Worm (Caenorhabditis elegans): ENCODE results near the gene ani-3.

ani-3 gene

DNA sequence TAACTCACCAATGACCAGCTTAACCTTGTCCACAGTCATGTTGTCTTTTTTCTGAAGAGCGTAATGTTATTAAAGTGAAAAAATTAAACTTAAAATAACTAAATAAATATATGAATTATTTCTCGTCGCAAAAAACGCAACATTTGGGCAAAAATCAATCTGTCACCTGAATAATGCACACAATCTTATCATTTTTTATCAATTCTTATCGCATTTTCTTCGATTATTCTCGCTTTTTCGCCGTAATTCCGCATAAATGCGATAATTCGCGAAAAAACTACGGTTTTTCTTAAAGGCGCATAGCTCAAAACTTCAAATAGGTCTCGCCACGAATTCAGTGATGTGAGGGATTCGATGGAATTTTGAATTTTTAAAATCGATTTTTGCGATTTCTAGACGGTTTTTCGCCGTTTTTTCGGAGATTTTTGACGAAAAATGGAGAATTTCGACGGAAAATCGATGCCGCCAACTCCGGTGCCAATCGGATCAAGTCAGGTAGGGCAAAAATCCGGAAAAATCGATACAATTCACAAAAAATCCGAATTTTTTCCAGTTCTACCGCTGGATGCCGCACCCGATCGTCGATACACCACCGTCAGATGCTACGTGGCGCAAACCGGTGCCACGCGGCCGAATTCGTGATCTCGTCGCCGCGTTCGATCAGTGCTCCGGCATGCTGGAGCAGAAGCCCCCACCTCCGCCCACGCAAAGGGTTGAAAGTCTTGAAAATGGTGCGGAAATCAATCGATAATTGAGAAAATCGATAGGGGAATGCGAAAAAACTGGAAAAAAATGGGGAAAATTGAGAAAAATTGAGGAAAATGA is at the start of gene ani-3, which contains the start of gene Y43F8C.13:
TSS of gene ani-3 (plus strand) at position 385 of the 825 bp plus-strand sequence.
TSS of gene Y43F8C.13 (minus strand) at position 51 of the 825 bp plus-strand sequence.
- peak; percentile 85 for TF ChIP-seq elt-2 (tag; optimal IDR thresholded peaks at IDR 0.05)
- no peak for TF ChIP-seq ets-4 (tag; optimal IDR thresholded peaks at IDR 0.05)
- TF ChIP-seq pat-9 (tag; optimal IDR thresholded peaks at IDR 0.05) = no peak

DNA sequence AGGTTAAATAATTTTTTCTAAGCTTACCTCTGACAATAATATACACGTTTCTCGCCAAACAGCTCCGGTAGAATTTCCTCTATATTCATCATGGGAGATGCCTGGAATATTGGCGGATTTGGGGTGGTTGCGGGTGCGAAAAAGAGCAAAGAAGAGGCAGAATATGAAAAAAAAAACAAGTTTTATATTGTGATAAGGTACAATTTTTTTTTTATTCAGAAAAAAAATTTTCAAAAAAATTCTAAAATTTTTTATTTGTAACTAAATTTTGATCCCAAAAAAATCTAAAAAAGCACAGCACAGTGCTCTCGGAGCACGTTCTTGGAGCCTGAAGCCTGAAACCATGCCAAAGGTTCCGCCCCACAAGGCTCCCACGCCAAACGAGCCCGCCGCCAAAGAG is 42.4 kb upstream of the ani-3 start, which contains the start of gene dmd-3:
TSS of gene dmd-3 (minus strand) at position 101 of the 400 bp plus-strand sequence.
- TF ChIP-seq pat-9 (tag; optimal IDR thresholded peaks at IDR 0.05) = no peak
- TF ChIP-seq odd-2 (tag; optimal IDR thresholded peaks at IDR 0.05) = no peak
- TF ChIP-seq nhr-11 (tag; optimal IDR thresholded peaks at IDR 0.05) = no peak
- TF ChIP-seq K02D7.2 (tag; optimal IDR thresholded peaks at IDR 0.05) = no peak
- TF ChIP-seq C08G9.2 (tag; optimal IDR thresholded peaks at IDR 0.05) = no peak
- TF ChIP-seq nfya-1 (tag; optimal IDR thresholded peaks at IDR 0.05) = no peak
- TF ChIP-seq syd-9 (tag; optimal IDR thresholded peaks at IDR 0.05) = no peak
- TF ChIP-seq ama-1 (optimal IDR thresholded peaks at IDR 0.05) = no peak
- TF ChIP-seq ceh-6 (GFP tag; optimal IDR thresholded peaks at IDR 0.05) = no peak
- no peak for TF ChIP-seq hlh-30 (tag; optimal IDR thresholded peaks at IDR 0.05; ENCODE audit: insufficient read depth)
- no peak for TF ChIP-seq fkh-10 (GFP tag; optimal IDR thresholded peaks at IDR 0.05)
- no peak for TF ChIP-seq ceh-30 (tag; optimal IDR thresholded peaks at IDR 0.05)
- TF ChIP-seq ttx-3 (tag; optimal IDR thresholded peaks at IDR 0.05) = no peak
- TF ChIP-seq ceh-9 (tag; optimal IDR thresholded peaks at IDR 0.05) = no peak
- no peak for TF ChIP-seq K09A11.1 (tag; optimal IDR thresholded peaks at IDR 0.05; ENCODE audit: insufficient read depth)

DNA sequence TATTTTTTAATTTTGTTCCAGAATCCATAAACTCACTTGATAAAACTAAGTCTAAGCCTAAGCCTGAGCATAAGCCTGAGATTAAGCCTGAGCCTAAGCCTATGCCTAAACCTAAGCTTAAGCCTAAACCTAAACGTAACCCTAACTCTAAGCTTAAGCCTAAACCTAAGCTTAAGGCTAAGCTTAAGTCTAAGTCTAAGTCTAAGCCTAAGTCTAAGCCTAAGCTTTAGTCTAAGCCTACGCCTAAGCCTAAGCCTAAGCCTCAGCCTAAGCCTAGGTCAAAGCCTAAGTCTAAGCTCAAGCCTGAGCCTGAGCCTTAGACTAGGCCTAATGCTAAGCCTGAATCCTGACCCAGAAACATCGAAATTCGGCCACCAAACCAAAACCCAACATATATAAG is 33.0 kb upstream of the ani-3 start:
- TF ChIP-seq dve-1 (tag; optimal IDR thresholded peaks at IDR 0.05) (peak; percentile 71), fkh-10 (GFP tag; optimal IDR thresholded peaks at IDR 0.05) (no peak)

DNA sequence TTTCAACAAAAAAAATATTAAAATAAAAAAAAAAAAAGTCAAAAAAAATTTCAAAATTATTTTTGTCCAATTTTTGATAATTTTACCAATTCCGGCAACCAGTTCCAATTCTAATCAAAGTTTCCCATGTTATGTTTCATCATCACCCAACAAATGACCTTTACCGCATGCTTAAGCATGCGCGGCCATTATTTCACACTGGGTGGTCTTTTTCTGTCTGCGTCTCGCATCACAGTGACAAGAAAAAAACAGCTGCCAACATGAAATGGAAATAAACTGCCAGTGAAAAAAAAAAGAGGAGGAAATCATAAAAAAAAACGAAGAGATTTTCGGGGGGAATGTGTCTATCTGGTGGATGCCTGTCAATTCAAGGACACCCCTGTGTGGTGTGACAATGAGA is 31.2 kb upstream of the ani-3 start:
- TF ChIP-seq pros-1 (tag; optimal IDR thresholded peaks at IDR 0.05) (no peak), ceh-2 (tag; optimal IDR thresholded peaks at IDR 0.05) (no peak), C38D4.7 (GFP tag; optimal IDR thresholded peaks at IDR 0.05) (no peak), ttx-3 (tag; optimal IDR thresholded peaks at IDR 0.05) (no peak), Y22D7AL.16 (tag; optimal IDR thresholded peaks at IDR 0.05) (no peak), nfya-1 (tag; optimal IDR thresholded peaks at IDR 0.05) (no peak), hlh-8 (tag; optimal IDR thresholded peaks at IDR 0.05) (no peak), ceh-9 (tag; optimal IDR thresholded peaks at IDR 0.05) (no peak), sox-4 (tag; optimal IDR thresholded peaks at IDR 0.05) (no peak), unc-3 (GFP tag; conservative IDR thresholded peaks at IDR 0.05) (no peak), unc-3 (tag; optimal IDR thresholded peaks at IDR 0.05) (no peak), hlh-6 (tag; optimal IDR thresholded peaks at IDR 0.05) (no peak), F13H6.1 (tag; optimal IDR thresholded peaks at IDR 0.05) (no peak), tbx-2 (tag; optimal IDR thresholded peaks at IDR 0.05) (no peak), nhr-11 (tag; optimal IDR thresholded peaks at IDR 0.05) (no peak), odd-2 (tag; optimal IDR thresholded peaks at IDR 0.05) (no peak), pha-2 (tag; optimal IDR thresholded peaks at IDR 0.05) (no peak), pqm-1 (tag; optimal IDR thresholded peaks at IDR 0.05) (no peak)

DNA sequence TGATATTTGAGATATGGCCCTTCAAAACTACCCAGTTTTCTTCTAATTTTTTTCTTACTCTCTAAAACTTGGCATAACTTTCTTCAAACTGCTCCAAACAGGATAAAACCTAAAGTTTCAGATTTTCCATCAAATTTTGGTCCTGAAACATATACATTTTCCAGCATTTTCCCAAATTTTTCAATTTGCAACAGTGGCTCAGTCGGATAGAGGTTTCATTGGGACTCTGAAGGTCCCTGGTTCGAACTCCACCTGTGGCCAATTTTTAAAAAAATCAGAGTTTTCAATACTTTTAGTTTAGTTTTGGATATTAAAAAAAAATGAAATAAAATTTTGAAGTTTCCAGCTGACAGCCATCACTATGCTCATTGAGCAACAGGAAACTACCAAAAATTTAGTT is 29.8 kb upstream of the ani-3 start:
- TF ChIP-seq T23F11.4 (GFP tag; optimal IDR thresholded peaks at IDR 0.05) (no peak), K09A11.1 (tag; optimal IDR thresholded peaks at IDR 0.05; ENCODE audit: insufficient read depth) (no peak), hlh-6 (tag; optimal IDR thresholded peaks at IDR 0.05) (no peak), sox-2 (GFP tag; IDR thresholded peaks at IDR 0.05) (no peak), ceh-14 (tag; optimal IDR thresholded peaks at IDR 0.05) (no peak), sdc-2 (tag; optimal IDR thresholded peaks at IDR 0.05) (no peak), tbx-2 (tag; optimal IDR thresholded peaks at IDR 0.05) (no peak), C08G9.2 (tag; optimal IDR thresholded peaks at IDR 0.05) (no peak), unc-3 (GFP tag; conservative IDR thresholded peaks at IDR 0.05) (no peak), unc-3 (tag; optimal IDR thresholded peaks at IDR 0.05) (no peak), odd-2 (tag; optimal IDR thresholded peaks at IDR 0.05) (no peak), nhr-232 (tag; optimal IDR thresholded peaks at IDR 0.05) (no peak), ets-4 (tag; optimal IDR thresholded peaks at IDR 0.05) (no peak), lim-6 (tag; optimal IDR thresholded peaks at IDR 0.05) (no peak)

Measured in whole organism, late embryonic.